Worm (Caenorhabditis elegans): ENCODE data around the gene R12C12.6.

The R12C12.6 gene

DNA sequence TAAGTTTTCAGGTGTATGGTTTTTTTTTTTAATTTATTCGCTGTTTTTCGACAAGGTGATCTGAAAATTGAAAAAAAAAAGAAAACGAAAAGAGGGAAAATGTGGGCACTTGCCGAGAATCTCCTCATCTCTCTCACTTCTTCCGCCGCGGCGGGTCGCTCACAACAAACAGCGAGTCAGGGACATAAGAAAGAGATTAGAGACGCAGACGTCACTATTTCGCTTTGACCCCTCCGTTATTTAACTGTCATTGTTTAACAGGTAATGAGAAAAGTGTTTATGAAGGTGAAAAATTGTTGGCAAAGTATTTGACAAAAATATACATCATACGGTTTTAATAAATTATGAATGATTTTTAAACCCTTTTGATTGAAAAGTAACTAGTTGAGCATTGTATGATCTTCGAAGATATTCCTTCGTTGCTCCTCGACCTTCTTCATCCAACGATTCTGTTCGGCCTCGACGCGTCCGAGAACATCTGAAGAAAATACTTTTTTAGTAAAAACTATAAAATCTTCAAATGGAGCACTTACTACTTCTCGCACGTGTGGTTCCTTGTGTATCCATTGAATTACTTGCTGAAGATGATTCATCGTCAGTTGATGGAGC, 1.5 kb downstream of the R12C12.6 start:
- TF ChIP-seq nhr-2 (tag; optimal IDR thresholded peaks at IDR 0.05) (no peak), ces-1 (GFP tag; optimal IDR thresholded peaks at IDR 0.05) (peak; percentile 7)

DNA sequence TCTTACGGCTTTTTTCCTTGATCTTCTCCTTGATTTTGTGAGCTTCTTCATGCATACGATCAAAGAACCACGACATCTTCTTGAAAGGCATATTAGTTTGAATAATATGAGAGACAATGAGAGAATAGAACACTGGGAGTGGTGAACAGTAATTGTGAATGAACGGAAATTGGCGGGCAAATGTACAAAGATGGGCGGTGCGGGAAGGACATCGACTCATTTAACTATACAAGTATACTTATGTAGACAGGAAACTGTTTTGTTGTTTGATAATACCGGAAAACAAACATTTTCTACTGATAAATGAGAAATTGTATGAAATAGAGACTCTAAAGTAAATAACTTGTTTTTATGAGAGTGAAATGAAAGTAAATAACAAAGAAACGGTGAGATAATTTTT, 2.6 kb downstream of the R12C12.6 start, which contains the start of gene R12C12.5:
R12C12.5 (minus strand) TSS at position 101 of the 400 bp plus-strand sequence.
- TF ChIP-seq unc-62 (GFP tag; optimal IDR thresholded peaks at IDR 0.05) (no peak), hlh-1 (tag; optimal IDR thresholded peaks at IDR 0.05) (no peak), unc-120 (tag; optimal IDR thresholded peaks at IDR 0.05; ENCODE audit: poor library complexity, severe bottlenecking) (no peak), nhr-28 (tag; optimal IDR thresholded peaks at IDR 0.05) (no peak), bed-3 (GFP tag; optimal IDR thresholded peaks at IDR 0.05) (no peak), mls-2 (tag; optimal IDR thresholded peaks at IDR 0.05) (no peak), flh-1 (GFP tag; optimal IDR thresholded peaks at IDR 0.05) (no peak), lin-32 (GFP tag; optimal IDR thresholded peaks at IDR 0.05) (no peak), unc-39 (tag; optimal IDR thresholded peaks at IDR 0.05) (no peak), sptf-1 (tag; optimal IDR thresholded peaks at IDR 0.05) (no peak), ces-1 (GFP tag; optimal IDR thresholded peaks at IDR 0.05) (no peak), elt-1 (tag; optimal IDR thresholded peaks at IDR 0.05; ENCODE audit: borderline replicate concordance, insufficient read depth) (no peak), nhr-237 (tag; optimal IDR thresholded peaks at IDR 0.05) (no peak)

DNA sequence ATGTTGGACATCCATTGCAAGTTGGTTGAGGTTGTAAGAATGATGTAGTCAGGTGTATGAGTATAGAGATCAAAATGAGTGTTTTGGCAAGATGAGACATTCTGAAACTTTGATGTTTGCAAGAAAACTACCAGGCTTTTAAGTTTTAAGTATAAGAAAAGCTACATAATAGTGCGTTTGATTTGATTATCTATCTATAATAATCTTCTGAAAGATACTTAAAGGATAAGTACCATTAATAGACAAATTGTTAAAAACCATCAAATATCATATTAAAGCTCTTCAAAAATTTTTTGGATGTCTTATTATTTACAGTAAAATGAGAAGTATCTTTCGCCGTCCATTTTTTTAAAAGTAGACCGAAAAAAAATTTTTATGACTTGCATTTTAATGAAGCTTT, 4.5 kb downstream of the R12C12.6 start, which contains the start of gene R12C12.10:
R12C12.10 (minus strand) TSS at position 101 of the 400 bp plus-strand sequence.
- no peak for TF ChIP-seq tbx-8 (GFP tag; optimal IDR thresholded peaks at IDR 0.05)
- TF ChIP-seq ces-1 (GFP tag; optimal IDR thresholded peaks at IDR 0.05): no peak
- no peak for TF ChIP-seq nhr-2 (tag; optimal IDR thresholded peaks at IDR 0.05)
- no peak for TF ChIP-seq snpc-4 (tag; optimal IDR thresholded peaks at IDR 0.05)
- no peak for TF ChIP-seq cnd-1 (tag; optimal IDR thresholded peaks at IDR 0.05)
- TF ChIP-seq nhr-76 (tag; optimal IDR thresholded peaks at IDR 0.05): no peak
- no peak for TF ChIP-seq drap-1 (GFP tag; optimal IDR thresholded peaks at IDR 0.05)
- no peak for TF ChIP-seq nhr-28 (tag; optimal IDR thresholded peaks at IDR 0.05)
- TF ChIP-seq mep-1 (tag; optimal IDR thresholded peaks at IDR 0.05): no peak

DNA sequence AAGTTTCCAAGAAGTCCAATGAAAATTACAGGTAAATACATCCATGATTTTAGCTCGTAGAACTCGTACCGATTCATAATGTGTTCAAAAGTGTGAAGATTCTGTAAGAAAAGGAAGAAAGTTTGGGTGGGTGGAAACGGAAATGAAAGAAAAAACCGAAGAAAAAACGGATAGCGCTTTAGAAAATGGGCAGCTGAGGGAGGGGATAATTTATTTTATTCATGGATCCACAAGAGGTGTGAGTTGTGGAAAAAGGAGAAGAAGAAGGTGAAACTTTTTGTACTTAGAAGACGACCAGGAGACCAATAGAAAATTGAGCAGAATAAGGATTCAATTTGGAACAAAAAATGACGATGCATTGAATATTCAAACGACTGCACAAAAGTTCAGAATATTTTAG, 16.6 kb downstream of the R12C12.6 start, which contains the start of gene frpr-16:
frpr-16 (minus strand) TSS at position 101 of the 400 bp plus-strand sequence.
- TF ChIP-seq zip-8 (tag; optimal IDR thresholded peaks at IDR 0.05) (no peak), ceh-83 (GFP tag; optimal IDR thresholded peaks at IDR 0.05) (no peak), flh-1 (GFP tag; optimal IDR thresholded peaks at IDR 0.05) (no peak), nhr-2 (tag; optimal IDR thresholded peaks at IDR 0.05) (no peak), drap-1 (GFP tag; optimal IDR thresholded peaks at IDR 0.05) (no peak), lin-32 (GFP tag; optimal IDR thresholded peaks at IDR 0.05) (no peak)

DNA sequence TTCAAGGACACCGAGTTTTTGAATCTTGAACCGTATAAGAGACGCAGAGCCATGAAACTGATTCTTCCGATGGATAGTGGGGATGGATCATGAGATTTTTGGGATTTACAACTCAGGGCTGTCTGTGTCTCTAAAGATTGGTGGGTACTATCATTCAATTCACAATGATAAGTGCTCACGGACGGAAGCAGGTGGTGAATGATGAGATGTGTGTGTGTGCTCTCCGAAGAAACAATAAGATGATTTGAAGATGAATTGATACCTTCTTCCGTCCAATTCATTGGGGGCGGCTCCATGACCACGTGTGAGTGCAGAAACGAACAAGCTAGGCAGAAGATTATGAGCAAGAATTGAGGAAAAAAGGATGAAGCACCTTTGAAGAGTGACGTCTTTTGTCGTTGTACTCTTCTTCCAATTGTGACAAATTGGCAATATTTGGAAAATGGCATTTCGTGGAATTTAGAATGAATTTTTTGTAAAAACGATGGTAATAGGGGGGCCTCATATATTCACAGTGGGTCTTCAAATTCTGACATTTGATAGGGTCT, 19.0 kb downstream of the R12C12.6 start:
- TF ChIP-seq M03D4.4 (tag; optimal IDR thresholded peaks at IDR 0.05) (no peak), unc-39 (tag; optimal IDR thresholded peaks at IDR 0.05) (no peak), nhr-76 (tag; optimal IDR thresholded peaks at IDR 0.05) (no peak), unc-62 (GFP tag; optimal IDR thresholded peaks at IDR 0.05) (peak; percentile 80), drap-1 (GFP tag; optimal IDR thresholded peaks at IDR 0.05) (no peak), nhr-12 (tag; optimal IDR thresholded peaks at IDR 0.05) (no peak), elt-3 (tag; optimal IDR thresholded peaks at IDR 0.05) (no peak), lin-13 (tag; optimal IDR thresholded peaks at IDR 0.05) (no peak), hlh-1 (tag; optimal IDR thresholded peaks at IDR 0.05) (peak; percentile 36), zip-8 (tag; optimal IDR thresholded peaks at IDR 0.05) (no peak), unc-120 (tag; optimal IDR thresholded peaks at IDR 0.05; ENCODE audit: poor library complexity, severe bottlenecking) (peak; percentile 64), lin-32 (GFP tag; optimal IDR thresholded peaks at IDR 0.05) (no peak)

DNA sequence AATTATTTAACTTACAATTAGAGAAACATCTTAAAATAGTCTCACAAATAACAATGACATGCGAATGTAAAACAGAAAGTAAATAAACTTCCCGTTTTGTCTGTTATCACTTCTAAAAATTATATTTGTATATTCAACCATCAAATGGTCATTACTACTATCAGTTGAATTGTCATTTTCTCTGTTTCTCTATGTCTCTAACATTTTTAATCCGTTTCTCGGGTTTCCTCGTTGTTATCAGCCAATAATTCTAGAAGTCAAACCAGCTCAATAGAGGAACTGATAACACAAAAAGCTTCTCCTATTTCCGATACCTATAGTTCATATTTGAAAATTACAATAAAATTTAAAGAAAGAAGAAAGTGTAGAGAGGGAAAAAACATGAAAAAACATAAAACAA, 21.0 kb downstream of the R12C12.6 start:
- TF ChIP-seq nhr-76 (tag; optimal IDR thresholded peaks at IDR 0.05) (no peak), lin-13 (tag; optimal IDR thresholded peaks at IDR 0.05) (no peak), ceh-43 (GFP tag; optimal IDR thresholded peaks at IDR 0.05) (no peak)

Measured in whole organism, mixed stage, embryonic.